Fruit fly (Drosophila melanogaster) whole organism, wandering third instar larva: ENCODE results near the gene Arr2.

Experiments used
- CG32264 ChIP-seq: fragments of 200-800 bp; sonication (Bioruptor generic); optimal IDR thresholded peaks from 2 replicates; lab custom pipeline; 2016; ENCODE audit warnings: missing biosample characterization, missing genetic modification characterization
- CG9705 ChIP-seq: fragments of 200-800 bp; sonication (Bioruptor generic); optimal IDR thresholded peaks from 2 replicates; lab custom pipeline; 2018; ENCODE audit warnings: missing biosample characterization, mild to moderate bottlenecking, missing genetic modification characterization
- CrebA ChIP-seq: fragments of 200-800 bp; sonication (Bioruptor generic); optimal IDR thresholded peaks from 2 replicates; lab custom pipeline; 2016; ENCODE audit warnings: missing biosample characterization, mild to moderate bottlenecking, missing genetic modification characterization, borderline replicate concordance
- Dfd ChIP-seq: fragments of >200 bp; optimal IDR thresholded peaks from 2 replicates; lab custom pipeline; 2017; ENCODE audit warnings: missing biosample characterization, missing genetic modification characterization
- Dif ChIP-seq: fragments of 200-275, 200-300 bp; sonication (Bioruptor generic); optimal IDR thresholded peaks from 2 replicates; lab custom pipeline; 2018; ENCODE audit warnings: missing biosample characterization, missing genetic modification characterization; ENCODE audit not compliant: partially characterized antibody
- HLH106 ChIP-seq: fragments of 200-800 bp; optimal IDR thresholded peaks from 3 replicates; lab custom pipeline; 2019; ENCODE audit warnings: missing biosample characterization, mild to moderate bottlenecking, missing genetic modification characterization, moderate library complexity
- Hr78 ChIP-seq: fragments of >200 bp; optimal IDR thresholded peaks from 2 replicates; lab custom pipeline; 2017; ENCODE audit warnings: missing biosample characterization, missing genetic modification characterization
- Hr83 ChIP-seq: fragments of 200-300 bp; sonication (Bioruptor generic); optimal IDR thresholded peaks from 2 replicates; lab custom pipeline; 2016; ENCODE audit warnings: missing biosample characterization, mild to moderate bottlenecking, missing genetic modification characterization, moderate library complexity; ENCODE audit not compliant: poor library complexity, severe bottlenecking
- Jra ChIP-seq: sonication (Bioruptor generic); optimal IDR thresholded peaks from 2 replicates; lab custom pipeline; 2016; ENCODE audit warnings: missing biosample characterization, missing genetic modification characterization
- Mio ChIP-seq: sonication (Bioruptor generic); optimal IDR thresholded peaks from 2 replicates; lab custom pipeline; 2016; ENCODE audit warnings: missing biosample characterization, missing genetic modification characterization
- Myc ChIP-seq: fragments of >200 bp; optimal IDR thresholded peaks from 2 replicates; lab custom pipeline; 2017
- OdsH ChIP-seq: fragments of 200-800 bp; sonication (Bioruptor generic); optimal IDR thresholded peaks from 2 replicates; lab custom pipeline; 2016; ENCODE audit warnings: missing biosample characterization, mild to moderate bottlenecking, missing genetic modification characterization
- Rel ChIP-seq, 2 experiments: fragments of 200-800 bp; sonication (Bioruptor generic) in 1 of 2; optimal IDR thresholded peaks; 2 replicates in 1 of 2; 3 replicates in 1 of 2; lab custom pipeline; 2016 to 2019; ENCODE audit warnings: mild to moderate bottlenecking in 2 of 2, missing biosample characterization in 2 of 2, missing genetic modification characterization in 2 of 2, moderate library complexity in 1 of 2
- Sp1 ChIP-seq: fragments of 200-800 bp; sonication (Bioruptor generic); optimal IDR thresholded peaks from 3 replicates; lab custom pipeline; 2019; ENCODE audit warnings: missing biosample characterization, mild to moderate bottlenecking, missing genetic modification characterization, moderate library complexity
- Vsx2 ChIP-seq: fragments of 200-300, 225-300 bp; sonication (Bioruptor generic); optimal IDR thresholded peaks from 2 replicates; lab custom pipeline; 2018; ENCODE audit warnings: missing biosample characterization, missing genetic modification characterization; ENCODE audit not compliant: partially characterized antibody
- brk ChIP-seq: fragments of 200-800 bp; sonication (Bioruptor generic); optimal IDR thresholded peaks from 2 replicates; lab custom pipeline; 2016; ENCODE audit warnings: missing biosample characterization, mild to moderate bottlenecking, missing genetic modification characterization
- dl ChIP-seq, 2 experiments: fragments of 175-275, 200-275 bp in 1 of 2; fragments of 200-275 bp in 1 of 2; sonication (Bioruptor generic); optimal IDR thresholded peaks; lab custom pipeline; 2018; ENCODE audit warnings: mild to moderate bottlenecking in 2 of 2, missing biosample characterization in 2 of 2, missing genetic modification characterization in 2 of 2, moderate library complexity in 2 of 2; ENCODE audit not compliant: partially characterized antibody in 2 of 2, insufficient read depth in 1 of 2
- dmrt93B ChIP-seq: fragments of 200-800 bp; sonication (Bioruptor generic); optimal IDR thresholded peaks from 2 replicates; lab custom pipeline; 2018; ENCODE audit warnings: missing biosample characterization, mild to moderate bottlenecking, missing genetic modification characterization
- ey ChIP-seq: fragments of 200-800 bp; sonication (Bioruptor generic); optimal IDR thresholded peaks from 2 replicates; lab custom pipeline; 2016; ENCODE audit warnings: missing biosample characterization, missing genetic modification characterization
- foxo ChIP-seq, 2 experiments: fragments of 200-800 bp; sonication (Bioruptor generic); optimal IDR thresholded peaks; 2 replicates in 1 of 2; 3 replicates in 1 of 2; lab custom pipeline; 2016 to 2017; ENCODE audit warnings: missing biosample characterization in 2 of 2, missing genetic modification characterization in 2 of 2
- fru ChIP-seq: fragments of 200-800 bp; sonication (Bioruptor generic); optimal IDR thresholded peaks from 3 replicates; lab custom pipeline; 2016; ENCODE audit warnings: missing biosample characterization, mild to moderate bottlenecking, missing genetic modification characterization
- h ChIP-seq: fragments of 200-800 bp; sonication (Bioruptor generic); optimal IDR thresholded peaks from 3 replicates; lab custom pipeline; 2016; ENCODE audit warnings: missing biosample characterization, mild to moderate bottlenecking, missing genetic modification characterization
- jim ChIP-seq: fragments of 175-275, 200-325 bp; sonication (Bioruptor generic); optimal IDR thresholded peaks from 2 replicates; lab custom pipeline; 2016; ENCODE audit warnings: missing biosample characterization, mild to moderate bottlenecking, missing genetic modification characterization
- lola ChIP-seq: fragments of >200 bp; optimal IDR thresholded peaks from 2 replicates; lab custom pipeline; 2017; ENCODE audit warnings: missing biosample characterization, missing genetic modification characterization
- pan ChIP-seq: fragments of >200 bp; optimal IDR thresholded peaks from 2 replicates; lab custom pipeline; 2017
- psq ChIP-seq: fragments of 200-800 bp; sonication (Bioruptor generic); optimal IDR thresholded peaks from 3 replicates; lab custom pipeline; 2017; ENCODE audit warnings: missing biosample characterization, mild to moderate bottlenecking, missing genetic modification characterization, moderate library complexity
- rgr ChIP-seq: fragments of 200-800 bp; sonication (Bioruptor generic); optimal IDR thresholded peaks from 3 replicates; lab custom pipeline; 2016; ENCODE audit warnings: missing biosample characterization, mild to moderate bottlenecking, missing genetic modification characterization
- sv ChIP-seq: fragments of 200-800 bp; sonication (Bioruptor generic); optimal IDR thresholded peaks from 3 replicates; lab custom pipeline; 2016; ENCODE audit warnings: missing biosample characterization, missing genetic modification characterization
- usp ChIP-seq: fragments of >200 bp; optimal IDR thresholded peaks from 2 replicates; lab custom pipeline; 2017; ENCODE audit warnings: missing biosample characterization, missing genetic modification characterization
- woc ChIP-seq: sonication (Bioruptor generic); optimal IDR thresholded peaks from 2 replicates; lab custom pipeline; 2016; ENCODE audit warnings: missing biosample characterization, mild to moderate bottlenecking, missing genetic modification characterization

The Arr2 gene

DNA sequence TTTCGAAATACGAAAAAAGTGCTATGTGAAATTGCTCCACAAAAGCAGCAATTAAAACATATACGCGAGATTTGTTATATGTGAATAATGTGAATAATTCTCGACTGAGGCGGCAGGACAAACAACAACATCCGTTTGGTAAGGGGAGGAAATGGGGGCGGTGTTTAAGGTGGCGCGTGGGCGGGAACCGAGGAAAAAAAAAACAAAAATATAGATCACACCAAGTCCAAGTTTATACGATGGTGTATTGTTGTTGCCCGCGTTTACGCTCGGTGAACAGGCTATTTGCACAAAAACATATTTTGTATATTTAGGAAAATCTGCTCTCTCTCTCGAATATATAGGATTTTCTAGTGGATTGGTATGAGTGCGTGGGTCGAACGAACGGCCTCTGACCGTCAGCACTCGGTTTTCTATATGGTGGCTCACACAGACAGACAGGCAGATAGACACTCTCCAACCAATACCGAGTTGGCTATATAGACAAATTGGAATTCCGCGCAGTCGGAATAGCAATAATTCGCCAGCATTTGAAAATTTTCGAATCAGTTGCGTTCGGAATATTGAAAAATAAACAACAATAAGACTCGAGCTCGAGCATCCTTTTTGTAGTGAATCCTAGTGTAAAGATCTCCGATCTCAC, 18.9 kb downstream of the Arr2 start:
- peak; percentile 53 for TF ChIP-seq rgr
- no peak for TF ChIP-seq Dif (GFP tag; lab: Kevin White, UChicago)

DNA sequence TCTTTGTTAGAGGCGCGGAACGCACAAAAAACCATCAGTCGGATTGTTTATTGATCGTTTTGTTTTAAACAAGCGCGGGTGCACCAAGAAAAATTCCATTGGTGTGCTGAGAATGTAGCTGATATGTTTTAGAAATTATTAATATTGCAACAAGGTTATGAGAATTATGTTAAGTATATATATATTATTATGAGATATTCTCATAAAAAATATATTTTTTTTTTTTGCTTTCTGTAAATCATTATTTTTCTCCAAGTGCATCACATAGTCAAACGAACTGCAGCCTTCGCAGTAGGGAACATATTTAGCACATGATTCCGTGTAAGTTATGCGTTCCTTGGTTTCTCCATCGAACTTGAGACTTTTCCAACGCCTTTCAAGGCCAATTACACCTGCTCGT, 19.8 kb downstream of the Arr2 start:
- TF ChIP-seq Vsx2 (GFP tag; lab: Kevin White, UChicago) (no peak), ey (GFP tag; lab: Kevin White, UChicago) (no peak), lola (GFP tag; lab: Kevin White, UChicago) (no peak), HLH106 (tag; lab: Kevin White, UChicago) (peak; percentile 57), Sp1 (GFP tag; lab: Kevin White, UChicago) (peak; percentile 42), Dfd (GFP tag; lab: Kevin White, UChicago) (no peak), CG9705 (GFP tag; lab: Kevin White, UChicago) (peak; percentile 4), Hr78 (no peak), foxo (GFP tag; optimal IDR thresholded peaks at IDR 0.05; lab: Kevin White, UChicago) (peak in 1 of 2 experiments; percentile 29), woc (GFP tag; lab: Kevin White, UChicago) (no peak), fru (GFP tag; lab: Kevin White, UChicago) (no peak), rgr (no peak)

DNA sequence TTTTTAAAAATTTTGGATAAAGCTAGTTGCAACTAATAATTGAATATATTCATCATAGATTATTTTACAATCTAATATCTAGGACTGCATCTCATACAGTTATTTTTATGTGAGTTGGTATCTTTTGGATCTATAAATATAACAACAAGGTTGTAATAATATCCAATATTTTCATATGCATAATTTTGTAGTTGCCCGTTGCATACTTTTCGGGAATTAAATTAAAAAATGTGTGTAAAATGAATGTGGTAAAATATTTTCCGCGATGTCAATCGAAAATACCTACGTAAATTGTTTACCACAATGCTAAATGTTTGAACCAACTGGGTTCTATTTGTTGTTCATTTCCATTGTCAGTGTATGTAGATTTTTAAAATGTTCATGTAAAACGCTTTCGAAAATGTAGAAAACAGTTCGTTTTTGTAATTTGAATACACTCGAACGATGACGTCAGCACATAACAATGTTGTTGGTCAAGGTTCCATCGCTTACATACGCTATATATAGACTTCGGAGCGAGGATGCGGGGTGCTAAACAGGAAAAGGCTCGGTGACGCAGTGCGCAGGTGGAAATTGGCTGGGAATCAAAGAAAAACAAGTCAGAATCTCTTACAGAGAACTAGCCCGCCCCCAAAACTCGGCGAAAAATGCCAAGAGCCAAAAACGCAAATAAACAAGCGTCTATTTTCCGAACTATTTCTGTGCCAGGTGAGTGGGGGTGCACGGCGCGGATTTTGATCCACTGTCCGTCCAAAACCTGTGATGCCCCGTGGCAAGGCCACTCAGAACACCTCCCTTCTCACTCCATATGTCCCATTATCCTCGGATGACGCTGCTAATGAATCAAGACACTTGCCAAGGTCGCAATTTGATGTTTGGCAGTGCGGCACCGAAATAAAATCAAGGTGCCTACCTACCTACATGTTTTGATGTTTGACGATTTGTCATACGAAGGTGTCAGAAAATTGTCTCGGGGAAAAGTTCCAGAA, 20.6 kb downstream of the Arr2 start:
- TF ChIP-seq Myc (peak; percentile 42), foxo (GFP tag; optimal IDR thresholded peaks at IDR 0.05; lab: Kevin White, UChicago) (no peak)

DNA sequence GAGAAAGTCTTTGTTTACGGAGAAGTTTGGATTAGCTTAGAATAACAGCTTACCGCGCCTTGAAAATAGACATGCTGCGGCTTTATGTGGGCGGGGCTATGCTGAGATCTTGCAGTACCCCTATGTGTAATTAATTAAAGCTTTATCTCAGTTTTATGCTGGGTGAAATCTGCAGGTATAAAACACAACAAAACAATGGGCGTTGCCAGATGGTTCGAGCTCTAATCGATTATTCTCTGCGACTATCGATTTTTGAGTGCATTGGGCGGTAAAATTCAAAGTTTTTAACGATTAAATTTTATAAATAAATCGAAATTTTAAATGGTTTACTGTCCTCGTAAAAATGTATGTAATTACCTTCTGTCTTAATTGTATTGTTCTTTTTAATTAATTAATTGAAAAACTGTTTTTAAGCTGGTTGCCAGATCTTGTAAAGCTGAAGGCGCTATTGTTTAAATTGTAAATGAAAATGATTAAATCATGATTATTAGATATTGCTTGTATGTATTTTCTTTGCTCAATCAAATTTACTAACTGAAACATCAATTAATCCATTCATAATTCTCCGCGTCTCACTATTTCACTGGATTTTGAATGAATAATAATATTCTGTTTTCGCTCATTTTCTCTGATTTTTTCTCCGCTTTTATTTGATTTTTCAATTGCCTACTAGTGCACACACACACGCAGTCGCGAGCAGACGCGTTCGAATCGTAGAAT, 24.9 kb downstream of the Arr2 start, which contains the start of the genes GAPsec and Zasp66:
Gene GAPsec (minus strand): TSS at position 200 of the 720 bp plus-strand sequence.
Gene Zasp66 (plus strand): TSS at position 670 of the 720 bp plus-strand sequence.
- TF ChIP-seq woc (GFP tag; lab: Kevin White, UChicago) (no peak), usp (no peak), pan (lab: Kevin White, UChicago) (no peak), fru (GFP tag; lab: Kevin White, UChicago) (no peak)

DNA sequence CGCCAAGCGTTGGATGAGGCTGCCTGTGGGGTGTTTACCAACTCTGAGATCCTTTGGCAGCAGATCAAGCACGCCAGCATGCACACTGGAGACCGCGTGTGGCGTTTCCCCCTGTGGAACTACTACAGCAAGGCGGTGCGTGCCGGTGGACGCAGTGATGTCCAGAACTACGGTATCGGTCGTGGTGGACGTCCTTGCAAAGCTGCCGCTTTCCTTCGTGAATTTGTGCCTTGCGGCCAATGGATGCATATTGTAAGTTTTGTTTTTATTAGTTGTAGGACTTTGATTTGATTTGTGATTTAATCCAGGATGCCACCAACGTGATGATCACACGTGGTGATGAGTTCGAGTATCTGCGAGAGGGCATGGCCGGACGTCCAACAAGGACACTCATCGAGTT, 27.3 kb downstream of the Arr2 start:
- TF ChIP-seq foxo (GFP tag; optimal IDR thresholded peaks at IDR 0.05; lab: Kevin White, UChicago): no peak
- no peak for TF ChIP-seq pan (lab: Kevin White, UChicago)
- TF ChIP-seq Rel (GFP tag; optimal IDR thresholded peaks at IDR 0.05; lab: Kevin White, UChicago): no peak
- no peak for TF ChIP-seq Rel (tag; optimal IDR thresholded peaks at IDR 0.05; lab: Kevin White, UChicago)
- TF ChIP-seq Sp1 (GFP tag; lab: Kevin White, UChicago): no peak
- TF ChIP-seq dl (GFP tag; optimal IDR thresholded peaks at IDR 0.05; lab: Kevin White, UChicago; ENCODE audit: insufficient read depth in 1 of 2, partially characterized antibody in 2 of 2): no peak
- no peak for TF ChIP-seq CG32264
- TF ChIP-seq jim (GFP tag; lab: Kevin White, UChicago): no peak
- no peak for TF ChIP-seq usp

DNA sequence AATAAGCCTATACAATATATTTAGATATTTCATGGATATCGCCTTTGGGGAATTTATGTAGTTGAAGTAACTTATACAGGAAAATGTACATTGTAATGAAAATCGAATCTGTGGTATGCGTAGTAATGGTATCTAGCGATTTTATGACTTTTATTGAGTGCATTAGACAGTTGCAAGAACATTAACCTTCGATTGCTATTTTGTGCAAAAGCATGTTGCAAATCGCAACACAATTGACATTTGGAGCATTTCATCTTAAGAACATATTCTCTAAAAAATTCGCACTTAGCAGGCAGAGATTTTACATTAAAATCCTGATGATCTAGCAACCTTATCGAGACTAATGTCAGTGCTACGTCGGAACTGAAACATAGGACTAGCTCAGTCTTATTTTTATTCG, 29.1 kb downstream of the Arr2 start, which contains the start of gene S-Lap2:
Gene S-Lap2 (plus strand): TSS at position 301 of the 400 bp plus-strand sequence.
- TF ChIP-seq ey (GFP tag; lab: Kevin White, UChicago): no peak
- no peak for TF ChIP-seq usp
- no peak for TF ChIP-seq psq (GFP tag; lab: Kevin White, UChicago)
- no peak for TF ChIP-seq lola (GFP tag; lab: Kevin White, UChicago)
- TF ChIP-seq dl (GFP tag; optimal IDR thresholded peaks at IDR 0.05; lab: Kevin White, UChicago; ENCODE audit: insufficient read depth in 1 of 2, partially characterized antibody in 2 of 2): no peak
- no peak for TF ChIP-seq Hr78
- TF ChIP-seq brk: no peak
- no peak for TF ChIP-seq CrebA (GFP tag; lab: Kevin White, UChicago)
- TF ChIP-seq h (GFP tag; lab: Kevin White, UChicago): no peak
- no peak for TF ChIP-seq sv (GFP tag; lab: Kevin White, UChicago)
- TF ChIP-seq Mio: no peak
- no peak for TF ChIP-seq Jra (GFP tag; lab: Kevin White, UChicago)
- no peak for TF ChIP-seq jim (GFP tag; lab: Kevin White, UChicago)
- TF ChIP-seq dmrt93B: no peak
- TF ChIP-seq OdsH (GFP tag; lab: Kevin White, UChicago): no peak
- no peak for TF ChIP-seq Dif (GFP tag; lab: Kevin White, UChicago)
- no peak for TF ChIP-seq Hr83 (GFP tag; lab: Kevin White, UChicago)
- TF ChIP-seq pan (lab: Kevin White, UChicago): no peak
